Worm (Caenorhabditis elegans): ENCODE data around the gene clec-39.

DNA sequence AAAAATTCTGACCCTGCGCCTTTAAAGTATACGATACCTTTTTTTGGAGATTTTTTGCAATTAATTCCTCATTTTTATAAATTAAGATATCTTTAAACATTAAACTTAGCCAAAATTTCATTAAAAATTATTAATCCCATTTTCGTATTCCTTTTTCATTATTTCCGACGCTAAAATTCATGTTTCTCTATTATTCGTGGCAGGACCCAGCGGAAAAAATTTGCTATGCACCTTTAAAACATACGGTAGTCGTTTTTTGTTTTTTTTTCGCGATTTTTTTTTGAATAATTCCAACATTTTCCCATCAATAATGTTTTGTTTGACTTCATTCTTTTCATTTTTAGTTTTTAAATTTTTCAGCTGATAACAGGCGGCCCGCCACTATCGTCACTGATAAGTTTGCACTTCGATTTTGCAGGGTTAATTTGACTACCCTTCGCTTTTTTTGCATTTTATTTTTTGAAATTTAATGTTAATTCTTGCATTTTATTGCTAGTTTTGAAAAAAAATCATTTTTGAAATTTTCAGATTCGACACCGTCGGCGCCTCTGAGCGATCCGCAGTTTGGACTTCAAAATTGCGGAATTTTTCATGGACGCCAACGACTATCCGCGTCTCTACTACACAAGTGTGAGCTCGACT lies 8.1 kb downstream of the clec-39 start, which contains the start of gene dkf-2:
- TF ChIP-seq dpff-1 (tag; optimal IDR thresholded peaks at IDR 0.05) (no peak), snpc-1.3 (tag; optimal IDR thresholded peaks at IDR 0.05; ENCODE audit: insufficient read depth) (no peak), let-526 (GFP tag; IDR thresholded peaks at IDR 0.05) (no peak), attf-3 (GFP tag; conservative IDR thresholded peaks at IDR 0.05) (no peak), sea-2 (GFP tag; IDR thresholded peaks at IDR 0.05) (no peak), dpl-1 (GFP tag; optimal IDR thresholded peaks at IDR 0.05) (no peak), madf-10 (tag; optimal IDR thresholded peaks at IDR 0.05) (no peak), ama-1 (optimal IDR thresholded peaks at IDR 0.05) (no peak), ama-1 (GFP tag; optimal IDR thresholded peaks at IDR 0.05) (no peak)

All from whole organism, young adult.